Worm (Caenorhabditis elegans) whole organism, young adult: Measurements from ENCODE around the gene B0462.5.

ENCODE experiments used
- B0019.2 ChIP-seq: fragments of 200-800 bp; sonication (Bioruptor generic); conservative IDR thresholded peaks from 2 replicates; pipeline ENCODE4 v1.3.6; 2022; ENCODE audit warnings: missing genetic modification reagents, missing genetic modification characterization, missing compliant biosample characterization
- B0336.3 ChIP-seq: fragments of 200-800 bp; sonication (Bioruptor generic); IDR thresholded peaks from 2 replicates; pipeline ENCODE4 v1.3.6; 2022; ENCODE audit warnings: missing genetic modification characterization, missing compliant biosample characterization
- F39B2.1 ChIP-seq: fragments of 200-800 bp; sonication (Bioruptor generic); IDR thresholded peaks from 2 replicates; pipeline ENCODE4 v1.3.6; 2022; ENCODE audit warnings: missing genetic modification reagents, missing genetic modification characterization, missing compliant biosample characterization
- F55B11.4 ChIP-seq: sonication (generic microtip); optimal IDR thresholded peaks from 2 replicates; lab custom pipeline; 2016; ENCODE audit warnings: missing compliant biosample characterization, missing genetic modification characterization, borderline replicate concordance; ENCODE audit not compliant: insufficient read depth
- F57A8.1 ChIP-seq: fragments of 200-800 bp; sonication (Bioruptor generic); optimal IDR thresholded peaks from 2 replicates; lab custom pipeline; 2018; ENCODE audit warnings: mild to moderate bottlenecking, missing genetic modification characterization, moderate library complexity, missing compliant biosample characterization
- Y95B8A.8 ChIP-seq: fragments of 200-800 bp; sonication (Bioruptor generic); IDR thresholded peaks from 2 replicates; pipeline ENCODE4 v1.3.6; 2022; ENCODE audit warnings: missing genetic modification reagents, missing genetic modification characterization, missing compliant biosample characterization
- ama-1 ChIP-seq, 3 experiments: fragments of 150-350 bp in 1 of 3; sonication (generic microtip) in 2 of 3; optimal IDR thresholded peaks; 2 replicates each; lab custom pipeline; 2014 to 2018; ENCODE audit warnings: missing biosample characterization in 2 of 3, missing genetic modification characterization in 2 of 3, missing genetic modification reagents in 2 of 3
- attf-5 ChIP-seq: fragments of 200-800 bp; sonication (Bioruptor generic); optimal IDR thresholded peaks from 2 replicates; lab custom pipeline; 2018; ENCODE audit warnings: mild to moderate bottlenecking, missing genetic modification characterization, missing compliant biosample characterization
- ccch-3 ChIP-seq: fragments of 200-800 bp; sonication (Bioruptor generic); optimal IDR thresholded peaks from 2 replicates; lab custom pipeline; 2018; ENCODE audit warnings: mild to moderate bottlenecking, missing genetic modification characterization, missing compliant biosample characterization
- ceh-79 ChIP-seq: sonication (generic microtip); optimal IDR thresholded peaks from 2 replicates; lab custom pipeline; 2017; ENCODE audit warnings: mild to moderate bottlenecking, missing genetic modification characterization, missing compliant biosample characterization
- dpff-1 ChIP-seq: sonication (generic microtip); optimal IDR thresholded peaks from 2 replicates; lab custom pipeline; 2017; ENCODE audit warnings: mild to moderate bottlenecking, missing genetic modification characterization, missing compliant biosample characterization
- let-526 ChIP-seq: fragments of 200-800 bp; sonication (Bioruptor generic); IDR thresholded peaks from 2 replicates; pipeline ENCODE4 v1.3.6; 2022; ENCODE audit warnings: missing genetic modification reagents, missing genetic modification characterization, missing compliant biosample characterization
- lin-26 ChIP-seq: fragments of 200-800 bp; sonication (Bioruptor generic); IDR thresholded peaks from 2 replicates; pipeline ENCODE4 v1.3.6; 2022; ENCODE audit warnings: missing genetic modification reagents, missing genetic modification characterization, missing compliant biosample characterization
- lin-54 ChIP-seq: fragments of 200-800 bp; sonication (Bioruptor generic); optimal IDR thresholded peaks from 2 replicates; lab custom pipeline; 2018; ENCODE audit warnings: mild to moderate bottlenecking, missing genetic modification characterization, missing compliant biosample characterization
- madf-6 ChIP-seq: fragments of 200-800 bp; sonication (Bioruptor generic); IDR thresholded peaks from 2 replicates; pipeline ENCODE4 v1.3.6; 2022; ENCODE audit warnings: missing genetic modification reagents, missing genetic modification characterization, missing compliant biosample characterization
- mxl-1 ChIP-seq: sonication (generic microtip); optimal IDR thresholded peaks from 2 replicates; lab custom pipeline; 2016; ENCODE audit warnings: missing genetic modification characterization, missing compliant biosample characterization
- nfya-2 ChIP-seq: fragments of 200-800 bp; sonication (Bioruptor generic); IDR thresholded peaks from 2 replicates; pipeline ENCODE4 v1.3.6; 2022; ENCODE audit warnings: missing genetic modification reagents, missing genetic modification characterization, missing compliant biosample characterization
- nhr-27 ChIP-seq: fragments of 200-800 bp; sonication (Bioruptor generic); optimal IDR thresholded peaks from 2 replicates; lab custom pipeline; 2018; ENCODE audit warnings: mild to moderate bottlenecking, missing genetic modification characterization, moderate library complexity, missing compliant biosample characterization
- pha-4 ChIP-seq: fragments of 150-350 bp; sonication (generic microtip); optimal IDR thresholded peaks from 2 replicates; lab custom pipeline; 2014; ENCODE audit warnings: missing biosample characterization, missing genetic modification reagents, missing genetic modification characterization
- somi-1 ChIP-seq: fragments of 200-800 bp; sonication (Bioruptor generic); optimal IDR thresholded peaks from 2 replicates; lab custom pipeline; 2018; ENCODE audit warnings: mild to moderate bottlenecking, missing genetic modification characterization, missing compliant biosample characterization
- unc-130 ChIP-seq: sonication (generic microtip); optimal IDR thresholded peaks from 2 replicates; lab custom pipeline; 2016; ENCODE audit warnings: missing genetic modification reagents, missing genetic modification characterization, missing compliant biosample characterization
- zfh-2 ChIP-seq: fragments of 200-800 bp; sonication (Bioruptor generic); conservative IDR thresholded peaks from 2 replicates; pipeline ENCODE4 v1.3.6; 2022; ENCODE audit warnings: missing genetic modification reagents, missing genetic modification characterization, missing compliant biosample characterization
- zim-3 ChIP-seq: sonication (generic microtip); optimal IDR thresholded peaks from 2 replicates; lab custom pipeline; 2017; ENCODE audit warnings: mild to moderate bottlenecking, missing genetic modification characterization, moderate library complexity, missing compliant biosample characterization

B0462.5 gene

DNA sequence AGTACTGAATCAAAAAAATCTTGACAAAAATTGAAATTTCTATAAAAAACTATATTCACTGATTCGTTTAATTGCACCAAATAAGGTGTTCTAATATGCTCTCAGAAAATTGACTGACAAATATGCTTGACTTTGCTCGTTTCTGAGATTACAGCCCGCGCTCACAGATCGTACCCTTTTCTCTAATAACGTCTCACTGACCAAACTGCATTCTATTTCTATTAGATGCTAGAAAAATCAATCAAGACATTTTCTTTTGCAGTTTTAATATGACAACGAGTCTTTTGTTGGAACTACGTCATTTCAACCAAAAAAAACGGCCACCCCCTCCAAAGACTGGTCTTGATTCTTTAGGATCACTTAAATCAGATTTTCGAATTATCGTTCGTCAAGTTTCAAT lies 40.5 kb downstream of the B0462.5 start, which contains the start of gene clec-247:
Gene clec-247 (plus strand): TSS at position 301 of the 400 bp plus-strand sequence.
- TF ChIP-seq madf-6 (GFP tag; lab: Robert Waterston, UW) (no peak), F55B11.4 (no peak), lin-54 (no peak), ama-1 (optimal IDR thresholded peaks at IDR 0.05; lab: Kevin White, UChicago) (no peak), ama-1 (GFP tag; optimal IDR thresholded peaks at IDR 0.05; lab: Kevin White, UChicago) (no peak), zim-3 (no peak), let-526 (GFP tag; lab: Robert Waterston, UW) (no peak), unc-130 (GFP tag; lab: Kevin White, UChicago) (no peak), somi-1 (GFP tag; lab: Kevin White, UChicago) (no peak), B0336.3 (GFP tag; lab: Robert Waterston, UW) (no peak), zfh-2 (GFP tag; lab: Robert Waterston, UW) (no peak), attf-5 (GFP tag; lab: Kevin White, UChicago) (no peak), F39B2.1 (no peak)

DNA sequence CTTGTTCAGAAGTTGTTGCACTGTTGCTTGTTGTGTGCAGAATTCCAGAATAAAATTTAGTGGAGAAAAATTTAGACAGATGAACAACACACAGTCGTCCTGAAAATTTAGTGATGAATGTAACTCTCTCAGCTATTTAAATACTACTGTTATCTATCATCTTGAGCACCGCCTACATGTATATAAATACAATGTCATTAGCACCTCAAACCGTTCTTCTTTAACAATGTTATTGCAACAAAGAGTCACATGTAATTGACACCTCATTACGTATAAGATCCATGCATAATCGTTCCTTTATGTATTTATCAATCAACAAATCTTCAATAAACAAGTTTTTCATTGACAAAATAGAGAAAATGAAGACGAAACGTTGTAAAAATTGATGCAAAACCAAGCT lies 42.4 kb downstream of the B0462.5 start, which contains the start of gene Y51A2A.16:
Gene Y51A2A.16 (minus strand): TSS at position 101 of the 400 bp plus-strand sequence.
- TF ChIP-seq dpff-1 (tag; lab: Kevin White, UChicago) (no peak), nhr-27 (tag; lab: Kevin White, UChicago) (no peak), F57A8.1 (GFP tag; lab: Kevin White, UChicago) (no peak), Y95B8A.8 (no peak), ccch-3 (GFP tag; lab: Kevin White, UChicago) (no peak), ceh-79 (tag; lab: Kevin White, UChicago) (no peak), pha-4 (tag; lab: Kevin White, UChicago) (no peak), B0019.2 (GFP tag; lab: Robert Waterston, UW) (no peak), nfya-2 (GFP tag; lab: Robert Waterston, UW) (no peak), mxl-1 (tag; lab: Kevin White, UChicago) (no peak), lin-26 (GFP tag; lab: Robert Waterston, UW) (no peak), let-526 (GFP tag; lab: Robert Waterston, UW) (no peak)
- TF ChIP-seq, all 124 proteins: peak for 0
